Worm (Caenorhabditis elegans): ENCODE data around the gene fbxa-108.

ce11 chrV:17696753-17697152, 37.6 kb upstream of the fbxa-108 start, which contains the start of gene spp-29:
- TF ChIP-seq lag-1 (GFP tag; IDR thresholded peaks at IDR 0.05) (no peak), aptf-3 (GFP tag; IDR thresholded peaks at IDR 0.05) (no peak), ccch-3 (GFP tag; optimal IDR thresholded peaks at IDR 0.05) (no peak), F52B5.7 (tag; optimal IDR thresholded peaks at IDR 0.05) (no peak), ceh-58 (GFP tag; IDR thresholded peaks at IDR 0.05) (no peak), K11D2.4 (GFP tag; IDR thresholded peaks at IDR 0.05) (no peak), pha-4 (tag; optimal IDR thresholded peaks at IDR 0.05) (no peak), ekl-4 (GFP tag; IDR thresholded peaks at IDR 0.05) (no peak), F39B2.1 (GFP tag; IDR thresholded peaks at IDR 0.05) (no peak)
